Worm (Caenorhabditis elegans) whole organism, dauer: ENCODE measurements around the gene K08D12.3.

Experiments
- unc-62 ChIP-seq: sonication (generic microtip); optimal IDR thresholded peaks from 2 replicates; lab custom pipeline; 2017; ENCODE audit warnings: missing biosample characterization, missing genetic modification reagents, missing genetic modification characterization

K08D12.3 gene

ce11 chrIV:1715705-1716104, 5.6 kb downstream of the K08D12.3 start:
- no peak for TF ChIP-seq unc-62 (GFP tag; lab: Kevin White, UChicago)

- no peak for TF ChIP-seq unc-62 (GFP tag; lab: Kevin White, UChicago)
These were observed 10.4 kb downstream of the K08D12.3 start, which contains the start of gene epic-2 for ce11 chrIV:1720474-1720873. epic-2 (plus strand) TSS chrIV:1720790.

ce11 chrIV:1721610-1722009, 11.5 kb downstream of the K08D12.3 start:
- TF ChIP-seq unc-62 (GFP tag; lab: Kevin White, UChicago) = no peak

ce11 chrIV:1722953-1723352, 12.9 kb downstream of the K08D12.3 start:
- no peak for TF ChIP-seq unc-62 (GFP tag; lab: Kevin White, UChicago)

ce11 chrIV:1724283-1724682, 14.2 kb downstream of the K08D12.3 start, which contains the start of gene epic-3:
epic-3 (minus strand) TSS chrIV:1724383.
- no peak for TF ChIP-seq unc-62 (GFP tag; lab: Kevin White, UChicago)

ce11 chrIV:1725888-1726287, 15.8 kb downstream of the K08D12.3 start, which contains the start of gene K08D12.8:
K08D12.8 (plus strand) TSS chrIV:1726188.
- no peak for TF ChIP-seq unc-62 (GFP tag; lab: Kevin White, UChicago)

- TF ChIP-seq unc-62 (GFP tag; lab: Kevin White, UChicago) = no peak
These were observed 17.5 kb downstream of the K08D12.3 start for ce11 chrIV:1727538-1728072.

ce11 chrIV:1738324-1738730, 28.3 kb downstream of the K08D12.3 start:
- no peak for TF ChIP-seq unc-62 (GFP tag; lab: Kevin White, UChicago)

- no peak for TF ChIP-seq unc-62 (GFP tag; lab: Kevin White, UChicago)
These were observed 28.8 kb downstream of the K08D12.3 start for ce11 chrIV:1738892-1739291.

ce11 chrIV:1739366-1740104, 29.5 kb downstream of the K08D12.3 start:
- no peak for TF ChIP-seq unc-62 (GFP tag; lab: Kevin White, UChicago)

- no peak for TF ChIP-seq unc-62 (GFP tag; lab: Kevin White, UChicago)
These were observed 30.3 kb downstream of the K08D12.3 start, which contains the start of gene ptpn-22 for ce11 chrIV:1740105-1741023. ptpn-22 (minus strand) TSS chrIV:1740262.

- TF ChIP-seq unc-62 (GFP tag; lab: Kevin White, UChicago) = no peak
These were observed 35.5 kb downstream of the K08D12.3 start, which contains the start of the genes Y41D4A.6 and Y41D4A.4 for ce11 chrIV:1745453-1746051. Y41D4A.6 (minus strand) TSS chrIV:1745503. Y41D4A.4 (plus strand) TSS chrIV:1746001.

ce11 chrIV:1751243-1751642, 41.2 kb downstream of the K08D12.3 start:
- TF ChIP-seq unc-62 (GFP tag; lab: Kevin White, UChicago) = no peak

- TF ChIP-seq unc-62 (GFP tag; lab: Kevin White, UChicago) = no peak
These were observed 42.4 kb downstream of the K08D12.3 start for ce11 chrIV:1752480-1752879.

ce11 chrIV:1753481-1753880, 43.4 kb downstream of the K08D12.3 start, which contains the start of gene Y41D4A.3:
Y41D4A.3 (plus strand) TSS chrIV:1753781.
- TF ChIP-seq unc-62 (GFP tag; lab: Kevin White, UChicago) = no peak
